Fruit fly (Drosophila melanogaster): ENCODE measurements around the gene abd-A.

abd-A gene

dm6 chr3R:16834294-16835003 lies 4.6 kb upstream of the abd-A start (continued):
- TF ChIP-seq nmo (GFP tag; optimal IDR thresholded peaks at IDR 0.05): peak; percentile 40
- no peak for TF ChIP-seq fru (optimal IDR thresholded peaks at IDR 0.05)
- TF ChIP-seq CHES-1-like (GFP tag; optimal IDR thresholded peaks at IDR 0.05): no peak
- TF ChIP-seq row (GFP tag; IDR thresholded peaks at IDR 0.05): no peak
- TF ChIP-seq esg (GFP tag; conservative IDR thresholded peaks at IDR 0.05): no peak
- TF ChIP-seq pum (GFP tag; optimal IDR thresholded peaks at IDR 0.05): peak; percentile 32
- TF ChIP-seq sens (GFP tag): peak; percentile 76
- no peak for TF ChIP-seq psq (GFP tag; optimal IDR thresholded peaks at IDR 0.05)
- no peak for TF ChIP-seq CG13287 (GFP tag; IDR thresholded peaks at IDR 0.05; ENCODE audit: partially characterized antibody)
- TF ChIP-seq CG15011 (GFP tag; optimal IDR thresholded peaks at IDR 0.05): peak; percentile 32
- TF ChIP-seq danr (GFP tag; IDR thresholded peaks at IDR 0.05): no peak
- TF ChIP-seq E2f1 (GFP tag; IDR thresholded peaks at IDR 0.05): 0 out of 2 replicates have a peak, but pooled peaks have one; percentile 28
- TF ChIP-seq CG6254 (GFP tag; optimal IDR thresholded peaks at IDR 0.05): peak; percentile 42
- TF ChIP-seq CG2875 (GFP tag; optimal IDR thresholded peaks at IDR 0.05): peak; percentile 42
- TF ChIP-seq inv (GFP tag; IDR thresholded peaks at IDR 0.05; ENCODE audit: partially characterized antibody): no peak
- TF ChIP-seq CG5180 (GFP tag; optimal IDR thresholded peaks at IDR 0.05): no peak
- peak; percentile 16 for TF ChIP-seq kni (GFP tag; optimal IDR thresholded peaks at IDR 0.05)
- no peak for TF ChIP-seq seq (GFP tag; IDR thresholded peaks at IDR 0.05)
- TF ChIP-seq CG8290 (GFP tag; optimal IDR thresholded peaks at IDR 0.05): no peak
- peak; percentile 16 to 49 for TF ChIP-seq CG8290 (tag; optimal IDR thresholded peaks at IDR 0.05)
- no peak for TF ChIP-seq D19B (GFP tag; optimal IDR thresholded peaks at IDR 0.05)
- peak; percentile 7 for TF ChIP-seq NK7.1 (GFP tag; optimal IDR thresholded peaks at IDR 0.05)
- peak; percentile 53; the same call in 1 of the 3 replicates for TF ChIP-seq otp (GFP tag; IDR thresholded peaks at IDR 0.05)
- TF ChIP-seq grau (tag; optimal IDR thresholded peaks at IDR 0.05): peak; percentile 46
- TF ChIP-seq Camta (GFP tag; optimal IDR thresholded peaks at IDR 0.05): peak; percentile 6
- no peak for TF ChIP-seq sd (tag; optimal IDR thresholded peaks at IDR 0.05)
- no peak for TF ChIP-seq Dll (GFP tag; IDR thresholded peaks at IDR 0.05; ENCODE audit: partially characterized antibody)
- TF ChIP-seq CG10267 (tag; optimal IDR thresholded peaks at IDR 0.05): peak; percentile 26
- TF ChIP-seq Mes4 (GFP tag; optimal IDR thresholded peaks at IDR 0.05): peak; percentile 39
- peak; percentile 3 to 39 for TF ChIP-seq dpn (GFP tag; optimal IDR thresholded peaks at IDR 0.05)
- no peak for TF ChIP-seq Oaz (GFP tag; IDR thresholded peaks at IDR 0.05)
- peak; percentile 45 for TF ChIP-seq gem (tag; optimal IDR thresholded peaks at IDR 0.05)
- no peak for TF ChIP-seq CG12236 (GFP tag; optimal IDR thresholded peaks at IDR 0.05)
- peak; percentile 57 for TF ChIP-seq CG12219 (GFP tag; optimal IDR thresholded peaks at IDR 0.05)
- TF ChIP-seq Nf-YB (GFP tag; optimal IDR thresholded peaks at IDR 0.05): peak; percentile 24
- peak; percentile 57 for TF ChIP-seq NfI (GFP tag; optimal IDR thresholded peaks at IDR 0.05)
- TF ChIP-seq dimm (GFP tag; IDR thresholded peaks at IDR 0.05): no peak
- TF ChIP-seq HmgD (GFP tag; optimal IDR thresholded peaks at IDR 0.05): no peak
- peak; percentile 11 to 12 for TF ChIP-seq Pdp1 (GFP tag; optimal IDR thresholded peaks at IDR 0.05)
- TF ChIP-seq sob (GFP tag; IDR thresholded peaks at IDR 0.05): no peak
- no peak for TF ChIP-seq lbe (GFP tag; optimal IDR thresholded peaks at IDR 0.05)
- peak; percentile 79 for TF ChIP-seq onecut (GFP tag; IDR thresholded peaks at IDR 0.05)
- TF ChIP-seq CoRest (tag; optimal IDR thresholded peaks at IDR 0.05): peak; percentile 34
- no peak for TF ChIP-seq corto (GFP tag; optimal IDR thresholded peaks at IDR 0.05)
- no peak for TF ChIP-seq CG3281 (GFP tag; optimal IDR thresholded peaks at IDR 0.05)
- peak in 1 of 2 experiments; percentile 64 for TF ChIP-seq bsh (GFP tag; optimal IDR thresholded peaks at IDR 0.05)
- no peak for TF ChIP-seq C15 (GFP tag; IDR thresholded peaks at IDR 0.05)
- no peak for TF ChIP-seq CG30020 (tag; optimal IDR thresholded peaks at IDR 0.05)
- peak; percentile 45 for TF ChIP-seq Asciz (GFP tag; optimal IDR thresholded peaks at IDR 0.05)
